Fruit fly (Drosophila melanogaster): ENCODE measurements around the gene CG7203.
A peak's percentile ranks its signal among the peaks of the same experiment; 100 is the strongest.

CG7203 gene

DNA sequence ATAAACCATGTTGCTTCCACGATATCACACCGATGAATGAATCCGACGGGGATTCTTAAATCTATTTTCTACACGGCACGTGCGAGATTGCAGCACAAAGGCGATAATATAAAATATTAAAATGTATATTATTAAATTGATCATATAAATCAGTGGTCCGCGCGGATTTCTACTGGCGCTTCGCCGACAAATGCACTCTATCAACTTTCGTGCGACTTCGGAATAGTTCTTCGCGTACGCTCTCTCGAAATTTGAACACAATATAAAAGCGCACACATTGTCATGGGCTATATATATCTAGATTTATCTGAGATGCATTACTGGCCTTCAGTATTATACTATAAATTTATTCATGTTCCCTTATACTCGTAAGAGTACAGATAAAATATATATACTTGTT, 36.4 kb downstream of the CG7203 start, which contains the start of gene CG33296:
CG33296 (minus strand) TSS at position 101 of the 400 bp plus-strand sequence.
- TF ChIP-seq Sox102F (GFP tag; optimal IDR thresholded peaks at IDR 0.05) (no peak), Hr39 (GFP tag; optimal IDR thresholded peaks at IDR 0.05) (no peak), Hr4 (GFP tag; optimal IDR thresholded peaks at IDR 0.05) (no peak), CG11762 (GFP tag; optimal IDR thresholded peaks at IDR 0.05; ENCODE audit: insufficient read depth) (no peak), CG7368 (GFP tag; optimal IDR thresholded peaks at IDR 0.05) (no peak), dsx (GFP tag; optimal IDR thresholded peaks at IDR 0.05; ENCODE audit: poor library complexity, severe bottlenecking) (no peak), CG3919 (GFP tag; optimal IDR thresholded peaks at IDR 0.05) (no peak), spab (GFP tag; optimal IDR thresholded peaks at IDR 0.05) (no peak)

DNA sequence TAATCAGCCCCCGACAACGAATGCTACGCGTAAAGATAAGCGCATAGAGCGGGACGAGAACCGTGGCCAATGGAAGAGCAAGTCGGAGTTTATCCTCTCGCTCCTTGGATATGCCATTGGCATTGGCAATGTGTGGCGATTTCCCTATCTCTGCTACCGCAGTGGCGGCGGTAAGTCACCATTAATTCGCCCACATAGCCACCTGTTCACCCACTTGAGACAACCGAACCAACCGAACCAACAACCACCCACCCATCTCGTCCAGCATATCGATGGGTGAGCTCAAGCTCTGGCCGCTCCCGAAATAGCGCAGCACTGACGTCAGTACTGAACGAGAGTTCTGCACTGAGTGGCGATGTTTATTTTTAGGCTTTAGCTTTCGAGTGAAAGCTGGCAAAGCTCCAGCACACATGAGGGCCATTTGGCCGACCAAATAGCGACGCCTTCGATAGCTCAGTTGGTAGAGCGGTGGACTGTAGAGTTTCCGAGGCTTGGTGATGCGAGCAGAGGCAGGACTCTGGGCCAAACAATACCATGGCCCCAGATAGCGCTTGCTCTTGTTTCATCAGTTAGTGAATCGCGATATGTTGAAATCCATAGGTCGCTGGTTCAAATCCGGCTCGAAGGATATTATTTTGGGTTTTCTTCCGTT, 41.8 kb downstream of the CG7203 start:
- TF ChIP-seq CG11294 (GFP tag; IDR thresholded peaks at IDR 0.05): no peak
- no peak for TF ChIP-seq Hr38 (GFP tag; optimal IDR thresholded peaks at IDR 0.05)
- no peak for TF ChIP-seq cyc (GFP tag; optimal IDR thresholded peaks at IDR 0.05)
- TF ChIP-seq ss (GFP tag; optimal IDR thresholded peaks at IDR 0.05): no peak
- TF ChIP-seq achi (GFP tag; optimal IDR thresholded peaks at IDR 0.05): no peak
- TF ChIP-seq lz (GFP tag; optimal IDR thresholded peaks at IDR 0.05): no peak
- peak; percentile 63 for TF ChIP-seq svp (GFP tag)

dm6 chr2L:7710580-7710979, 42.4 kb downstream of the CG7203 start, which contains the start of gene Ntl:
Gene Ntl (plus strand): TSS chr2L:7710880.
- no peak for TF ChIP-seq CG8119 (GFP tag; IDR thresholded peaks at IDR 0.05)

DNA sequence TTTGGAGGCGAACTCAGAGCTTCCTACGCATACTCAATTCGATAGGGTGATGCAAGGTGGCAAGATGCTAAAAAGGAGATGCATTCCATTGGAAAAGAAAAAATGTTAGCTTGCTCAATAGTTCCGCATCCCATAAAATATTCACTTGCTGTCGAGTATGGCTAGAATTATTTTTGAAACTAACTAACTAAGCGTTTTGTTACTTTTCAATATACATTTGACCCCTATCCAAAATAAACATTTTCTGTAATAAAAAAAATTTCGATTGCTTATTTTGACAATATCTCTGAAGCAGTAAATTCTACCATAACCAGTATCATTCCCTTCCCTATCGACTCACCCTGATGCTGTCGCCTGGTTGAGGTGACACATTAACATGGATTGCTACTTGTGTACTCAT, 49.5 kb downstream of the CG7203 start:
- TF ChIP-seq CG6792 (GFP tag; optimal IDR thresholded peaks at IDR 0.05): peak; percentile 85
- TF ChIP-seq CG10631 (GFP tag; optimal IDR thresholded peaks at IDR 0.05): peak; percentile 75
- TF ChIP-seq CG8319 (GFP tag; optimal IDR thresholded peaks at IDR 0.05): peak; percentile 87
- peak; percentile 83 for TF ChIP-seq Eip75B (GFP tag; optimal IDR thresholded peaks at IDR 0.05)
- TF ChIP-seq Ets96B (tag; optimal IDR thresholded peaks at IDR 0.05): no peak
- peak; percentile 77 for TF ChIP-seq CG32006 (GFP tag; optimal IDR thresholded peaks at IDR 0.05)
- peak; percentile 80 for TF ChIP-seq achi (GFP tag; optimal IDR thresholded peaks at IDR 0.05)
- TF ChIP-seq CG34406 (GFP tag; optimal IDR thresholded peaks at IDR 0.05): peak; percentile 86
- TF ChIP-seq fkh (GFP tag; optimal IDR thresholded peaks at IDR 0.05): no peak
- no peak for TF ChIP-seq Hr38 (GFP tag; optimal IDR thresholded peaks at IDR 0.05)
- peak; percentile 68 for TF ChIP-seq CG9139 (GFP tag; optimal IDR thresholded peaks at IDR 0.05)
- peak; percentile 86 for TF ChIP-seq pdm3 (GFP tag; optimal IDR thresholded peaks at IDR 0.05)
- peak; percentile 34 for TF ChIP-seq CG6276 (GFP tag; optimal IDR thresholded peaks at IDR 0.05)
- no peak for TF ChIP-seq Gug (GFP tag; IDR thresholded peaks at IDR 0.05)
- TF ChIP-seq fd59A (GFP tag; optimal IDR thresholded peaks at IDR 0.05): peak; percentile 80
- TF ChIP-seq topi (GFP tag; optimal IDR thresholded peaks at IDR 0.05): peak; percentile 81
- peak; percentile 24 for TF ChIP-seq fd85E (GFP tag; optimal IDR thresholded peaks at IDR 0.05)
- TF ChIP-seq OdsH (GFP tag; optimal IDR thresholded peaks at IDR 0.05): peak; percentile 83
- TF ChIP-seq ss (GFP tag; optimal IDR thresholded peaks at IDR 0.05): peak; percentile 61 to 81
- TF ChIP-seq lz (GFP tag; optimal IDR thresholded peaks at IDR 0.05): peak; percentile 80
- TF ChIP-seq net (GFP tag; optimal IDR thresholded peaks at IDR 0.05): peak; percentile 79
- peak; percentile 84 for TF ChIP-seq CG10669 (GFP tag; optimal IDR thresholded peaks at IDR 0.05)
- peak; percentile 7 to 60 for TF ChIP-seq salr (GFP tag; optimal IDR thresholded peaks at IDR 0.05)
- peak; percentile 80 for TF ChIP-seq CG31627 (GFP tag; optimal IDR thresholded peaks at IDR 0.05)
- peak; percentile 82 for TF ChIP-seq svp (GFP tag)
- peak; percentile 68 for TF ChIP-seq spab (GFP tag; optimal IDR thresholded peaks at IDR 0.05)
- TF ChIP-seq Sox14 (GFP tag; optimal IDR thresholded peaks at IDR 0.05): peak; percentile 83
- TF ChIP-seq cyc (GFP tag; optimal IDR thresholded peaks at IDR 0.05): peak; percentile 63
- peak; percentile 96 for TF ChIP-seq Eip78C (GFP tag)
- TF ChIP-seq Met (GFP tag; optimal IDR thresholded peaks at IDR 0.05): peak; percentile 72
- TF ChIP-seq Hr39 (GFP tag; optimal IDR thresholded peaks at IDR 0.05): peak; percentile 84
- peak; percentile 71 for TF ChIP-seq CG8119 (GFP tag; IDR thresholded peaks at IDR 0.05)
- TF ChIP-seq Blimp-1 (GFP tag; optimal IDR thresholded peaks at IDR 0.05): peak; percentile 31
- no peak for TF ChIP-seq Eip93F (GFP tag; optimal IDR thresholded peaks at IDR 0.05)
- TF ChIP-seq dsx (GFP tag; optimal IDR thresholded peaks at IDR 0.05; ENCODE audit: poor library complexity, severe bottlenecking): peak; percentile 74
- peak; percentile 60; the same call in 2 of the 3 replicates for TF ChIP-seq CG6163 (GFP tag; IDR thresholded peaks at IDR 0.05)
- TF ChIP-seq CG11902 (GFP tag; optimal IDR thresholded peaks at IDR 0.05): peak; percentile 59
- TF ChIP-seq eg (GFP tag; IDR thresholded peaks at IDR 0.05): peak; percentile 47; the same call in 2 of the 3 replicates

All from whole organism, prepupa.